Fruit fly (Drosophila melanogaster) whole organism, pupa: ENCODE results near the gene p.
A peak's percentile ranks its signal among the peaks of the same experiment; 100 is the strongest.

ENCODE experiments used
- CG10348 ChIP-seq: fragments of 200-800 bp; sonication (Bioruptor generic); IDR thresholded peaks from 2 replicates; pipeline ENCODE4 v1.3.6; 2022; ENCODE audit warnings: missing biosample characterization, missing genetic modification characterization
- CG12605 ChIP-seq: fragments of 200-800 bp; sonication (Bioruptor generic); IDR thresholded peaks from 2 replicates; pipeline ENCODE4 v1.3.6; 2022; ENCODE audit warnings: missing biosample characterization, missing genetic modification characterization
- CG13204 ChIP-seq: fragments of 200-800 bp; sonication (Bioruptor generic); optimal IDR thresholded peaks from 2 replicates; lab custom pipeline; 2018; ENCODE audit warnings: missing biosample characterization, mild to moderate bottlenecking, missing genetic modification characterization, moderate library complexity
- CG14655 ChIP-seq: fragments of 200-800 bp; sonication (Bioruptor generic); optimal IDR thresholded peaks from 3 replicates; lab custom pipeline; 2017; ENCODE audit warnings: mild to moderate bottlenecking, missing biosample characterization, missing genetic modification reagents, missing genetic modification characterization
- CG15710 ChIP-seq: fragments of 200-800 bp; sonication (Bioruptor generic); optimal IDR thresholded peaks from 2 replicates; lab custom pipeline; 2018; ENCODE audit warnings: missing biosample characterization, mild to moderate bottlenecking, missing genetic modification characterization, moderate library complexity
- CG17806 ChIP-seq: fragments of 200-800 bp; sonication (Bioruptor generic); optimal IDR thresholded peaks from 2 replicates; lab custom pipeline; 2018; ENCODE audit warnings: missing biosample characterization, mild to moderate bottlenecking, missing genetic modification characterization, moderate library complexity
- CG32121 ChIP-seq: fragments of 200-800 bp; sonication (Bioruptor generic); IDR thresholded peaks from 2 replicates; pipeline ENCODE4 v1.3.6; 2022; ENCODE audit warnings: missing biosample characterization, missing genetic modification characterization
- CG34367 ChIP-seq: fragments of 200-800 bp; sonication (Bioruptor generic); optimal IDR thresholded peaks from 2 replicates; lab custom pipeline; 2018; ENCODE audit warnings: missing biosample characterization, mild to moderate bottlenecking, missing genetic modification characterization
- CG4496 ChIP-seq: fragments of 200-800 bp; sonication (Bioruptor generic); IDR thresholded peaks from 3 replicates; pipeline ENCODE4 v1.3.6; 2022; ENCODE audit warnings: missing biosample characterization, missing genetic modification characterization
- CG8159 ChIP-seq: fragments of 200-800 bp; sonication (Bioruptor generic); optimal IDR thresholded peaks from 3 replicates; lab custom pipeline; 2018; ENCODE audit warnings: missing biosample characterization, mild to moderate bottlenecking, missing genetic modification characterization, moderate library complexity
- CG8301 ChIP-seq: fragments of 200-800 bp; sonication (Bioruptor generic); optimal IDR thresholded peaks from 2 replicates; lab custom pipeline; 2018; ENCODE audit warnings: missing biosample characterization, mild to moderate bottlenecking, missing genetic modification characterization
- CG9948 ChIP-seq: fragments of 200-800 bp; sonication (Bioruptor generic); optimal IDR thresholded peaks from 2 replicates; lab custom pipeline; 2018; ENCODE audit warnings: missing biosample characterization, mild to moderate bottlenecking, missing genetic modification characterization, moderate library complexity
- D1 ChIP-seq: fragments of 200-800 bp; sonication (Bioruptor generic); optimal IDR thresholded peaks from 2 replicates; lab custom pipeline; 2018; ENCODE audit warnings: missing biosample characterization, mild to moderate bottlenecking, missing genetic modification characterization, moderate library complexity
- EcR ChIP-seq: fragments of 200-800 bp; sonication (Bioruptor generic); optimal IDR thresholded peaks from 3 replicates; lab custom pipeline; 2019; ENCODE audit warnings: missing biosample characterization, missing genetic modification characterization, mild to moderate bottlenecking, moderate library complexity, missing genetic modification reagents
- Ets98B ChIP-seq: fragments of 200-800 bp; sonication (Bioruptor generic); IDR thresholded peaks from 2 replicates; pipeline ENCODE4 v1.3.6; 2022; ENCODE audit warnings: missing biosample characterization, missing genetic modification characterization
- Pif1A ChIP-seq: fragments of 200-800 bp; sonication (Bioruptor generic); optimal IDR thresholded peaks from 3 replicates; lab custom pipeline; 2016; ENCODE audit warnings: missing biosample characterization, missing genetic modification characterization
- Pif1B ChIP-seq: fragments of 200-800 bp; sonication (Bioruptor generic); optimal IDR thresholded peaks from 3 replicates; lab custom pipeline; 2016; ENCODE audit warnings: missing biosample characterization, missing genetic modification characterization
- Snoo ChIP-seq: fragments of 200-800 bp; sonication (Bioruptor generic); optimal IDR thresholded peaks from 3 replicates; lab custom pipeline; 2017; ENCODE audit warnings: missing biosample characterization, mild to moderate bottlenecking, missing genetic modification characterization, inconsistent platforms
- fd96Ca ChIP-seq: fragments of 200-800 bp; sonication (Bioruptor generic); IDR thresholded peaks from 3 replicates; pipeline ENCODE4 v1.3.6; 2022; ENCODE audit warnings: missing biosample characterization, missing genetic modification characterization
- gl ChIP-seq: fragments of 200-800 bp; sonication (Bioruptor generic); optimal IDR thresholded peaks from 2 replicates; lab custom pipeline; 2018; ENCODE audit warnings: missing biosample characterization, mild to moderate bottlenecking, missing genetic modification characterization
- rn ChIP-seq: fragments of 200-800 bp; sonication (Bioruptor generic); IDR thresholded peaks from 2 replicates; pipeline ENCODE4 v1.3.6; 2022; ENCODE audit warnings: missing biosample characterization, missing genetic modification characterization

Gene p

dm6 chr3R:8701197-8701596 is 30.7 kb upstream of the p start:
- TF ChIP-seq gl (tag; lab: Kevin White, UChicago) (no peak), CG8159 (no peak), CG13204 (GFP tag; lab: Kevin White, UChicago) (no peak), CG4496 (no peak), CG10348 (GFP tag; lab: Robert Waterston, UW) (no peak), Ets98B (GFP tag; lab: Robert Waterston, UW) (no peak), Snoo (tag; lab: Kevin White, UChicago) (no peak), fd96Ca (GFP tag; lab: Robert Waterston, UW) (no peak), rn (GFP tag; lab: Robert Waterston, UW) (no peak), CG15710 (tag; lab: Kevin White, UChicago) (no peak), CG32121 (GFP tag; lab: Robert Waterston, UW) (no peak)

DNA sequence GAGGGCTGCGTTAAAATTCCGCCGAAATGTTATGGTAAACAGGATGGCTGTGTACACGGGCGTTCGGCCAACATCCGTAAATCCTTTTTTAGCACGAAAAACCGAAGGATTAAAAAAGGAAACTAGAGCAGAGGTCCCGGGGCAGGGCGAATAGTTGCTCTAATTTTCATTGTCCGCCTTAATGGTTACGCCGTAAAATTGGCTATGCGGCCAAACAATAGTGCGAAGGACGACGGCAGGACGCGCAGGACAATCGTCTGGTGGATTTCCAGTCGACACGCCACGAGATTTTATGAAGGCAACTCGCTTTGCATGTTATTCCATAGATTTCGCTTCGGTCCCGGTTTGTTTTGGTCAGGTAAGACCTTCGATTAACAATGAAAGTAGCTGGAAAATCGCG is 30.2 kb upstream of the p start:
- no peak for TF ChIP-seq CG9948 (tag; lab: Kevin White, UChicago)
- no peak for TF ChIP-seq gl (tag; lab: Kevin White, UChicago)
- no peak for TF ChIP-seq CG15710 (tag; lab: Kevin White, UChicago)
- TF ChIP-seq EcR (GFP tag; lab: Kevin White, UChicago): no peak
- no peak for TF ChIP-seq CG17806 (tag; lab: Kevin White, UChicago)
- TF ChIP-seq CG12605 (GFP tag; lab: Robert Waterston, UW): no peak
- TF ChIP-seq Pif1A (GFP tag; lab: Kevin White, UChicago): no peak
- no peak for TF ChIP-seq Snoo (tag; lab: Kevin White, UChicago)
- TF ChIP-seq CG34367 (tag; lab: Kevin White, UChicago): no peak
- TF ChIP-seq CG4496: no peak
- TF ChIP-seq CG10348 (GFP tag; lab: Robert Waterston, UW): no peak
- no peak for TF ChIP-seq fd96Ca (GFP tag; lab: Robert Waterston, UW)
- TF ChIP-seq CG8159: no peak
- TF ChIP-seq D1 (tag; lab: Kevin White, UChicago): no peak
- TF ChIP-seq Pif1B: no peak
- TF ChIP-seq Ets98B (GFP tag; lab: Robert Waterston, UW): no peak
- TF ChIP-seq rn (GFP tag; lab: Robert Waterston, UW): no peak
- no peak for TF ChIP-seq CG8301 (tag; lab: Kevin White, UChicago)

DNA sequence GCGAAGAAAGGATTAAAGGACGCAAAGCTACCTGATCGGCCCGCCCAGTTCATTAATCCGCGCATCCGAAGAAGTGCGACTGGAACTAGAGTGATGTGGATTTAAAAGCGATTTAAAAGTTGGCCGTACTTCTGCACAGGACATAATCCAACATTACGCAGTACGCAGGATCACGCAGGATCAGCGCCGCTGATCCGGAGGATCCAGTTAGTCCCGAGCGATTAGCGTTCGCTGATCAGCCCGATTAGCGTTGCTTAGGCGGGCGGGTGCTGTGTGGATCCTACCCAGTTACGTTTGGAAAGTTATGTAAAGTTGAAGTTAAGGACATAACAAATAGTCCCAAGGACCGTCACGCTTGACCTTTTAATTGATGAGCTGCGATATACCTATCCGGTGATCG is 28.7 kb upstream of the p start:
- TF ChIP-seq CG13204 (GFP tag; lab: Kevin White, UChicago): no peak
- TF ChIP-seq, all 21 proteins: peak for 0

DNA sequence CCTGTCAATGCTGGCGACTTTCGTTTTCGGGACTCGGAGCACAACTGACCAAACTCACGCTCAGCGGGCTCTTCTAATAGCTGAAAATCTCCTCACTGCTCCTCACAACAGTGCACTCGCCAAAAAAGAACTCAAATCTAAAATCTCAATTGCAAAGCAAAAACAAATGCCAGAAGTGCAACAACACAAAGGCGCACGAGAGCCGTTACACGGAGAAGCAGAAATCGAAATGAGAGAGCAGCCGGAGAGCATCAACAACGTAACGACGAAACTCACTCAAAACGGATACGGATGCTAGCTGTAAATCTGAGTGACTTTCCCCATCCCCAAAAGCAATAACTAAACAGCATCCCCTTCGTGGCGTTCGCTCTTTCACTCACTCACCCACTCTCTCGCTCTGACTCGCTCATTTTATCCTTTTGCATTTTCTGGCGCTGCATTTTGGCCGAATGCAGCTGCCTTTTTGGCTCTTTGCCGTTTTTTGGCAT is 27.3 kb upstream of the p start, which contains the start of gene hb:
TSS of gene hb (minus strand) at position 51 of the 488 bp plus-strand sequence.
- no peak for TF ChIP-seq CG15710 (tag; lab: Kevin White, UChicago)
- TF ChIP-seq D1 (tag; lab: Kevin White, UChicago): no peak
- no peak for TF ChIP-seq rn (GFP tag; lab: Robert Waterston, UW)
- no peak for TF ChIP-seq Ets98B (GFP tag; lab: Robert Waterston, UW)
- TF ChIP-seq CG34367 (tag; lab: Kevin White, UChicago): no peak
- TF ChIP-seq Snoo (tag; lab: Kevin White, UChicago): no peak
- no peak for TF ChIP-seq gl (tag; lab: Kevin White, UChicago)

DNA sequence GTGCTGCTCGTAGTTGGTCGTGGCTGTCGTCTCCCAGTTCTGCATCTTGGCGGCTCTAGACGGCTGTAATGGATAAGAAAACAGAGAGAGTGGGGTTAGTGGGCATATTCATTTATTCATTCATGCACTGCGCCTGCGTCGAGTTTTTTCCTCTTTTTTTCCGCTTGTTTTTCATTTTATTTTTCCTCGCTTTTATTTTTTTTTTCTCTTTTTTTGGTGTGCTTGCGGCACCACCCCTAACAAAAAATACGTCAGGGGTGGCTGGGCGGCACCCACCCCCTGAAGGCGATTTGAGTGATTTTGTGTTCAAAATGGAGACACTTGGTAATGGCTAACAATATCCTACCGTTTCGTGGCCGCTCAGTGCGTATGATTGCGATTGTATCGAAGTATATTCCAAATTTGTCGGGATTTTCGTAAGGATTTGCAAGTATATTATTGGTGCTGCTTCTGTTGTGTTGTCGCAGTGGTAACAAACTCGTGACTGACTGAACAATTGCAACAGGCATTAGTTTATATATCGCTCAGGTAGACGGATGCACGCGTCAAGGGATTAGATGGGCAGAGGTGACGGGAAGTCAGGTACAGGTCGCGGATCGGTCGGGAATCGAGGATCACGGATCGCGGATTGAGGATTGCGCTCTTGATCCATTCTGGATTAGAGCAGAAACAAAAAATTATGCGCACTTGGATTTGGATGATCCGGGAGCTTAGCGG is 23.8 kb upstream of the p start:
- TF ChIP-seq CG14655 (GFP tag; lab: Kevin White, UChicago): peak; percentile 83
- TF ChIP-seq Pif1B: peak; percentile 87
- TF ChIP-seq gl (tag; lab: Kevin White, UChicago): peak; percentile 94
- TF ChIP-seq Pif1A (GFP tag; lab: Kevin White, UChicago): peak; percentile 92
- TF ChIP-seq fd96Ca (GFP tag; lab: Robert Waterston, UW): peak; percentile 94
- TF ChIP-seq CG8159: peak; percentile 85
- TF ChIP-seq CG17806 (tag; lab: Kevin White, UChicago): no peak
- TF ChIP-seq CG8301 (tag; lab: Kevin White, UChicago): no peak
- TF ChIP-seq Ets98B (GFP tag; lab: Robert Waterston, UW): peak; percentile 96
- peak; percentile 94; the same call in 1 of the 2 replicates for TF ChIP-seq CG32121 (GFP tag; lab: Robert Waterston, UW)
- TF ChIP-seq D1 (tag; lab: Kevin White, UChicago): no peak
- peak; percentile 84 for TF ChIP-seq rn (GFP tag; lab: Robert Waterston, UW)
- peak; percentile 84 for TF ChIP-seq CG34367 (tag; lab: Kevin White, UChicago)
- TF ChIP-seq CG13204 (GFP tag; lab: Kevin White, UChicago): peak; percentile 86
- TF ChIP-seq CG12605 (GFP tag; lab: Robert Waterston, UW): peak; percentile 99
- peak; percentile 99; the same call in 2 of the 3 replicates for TF ChIP-seq CG4496
- TF ChIP-seq CG9948 (tag; lab: Kevin White, UChicago): no peak
- no peak for TF ChIP-seq EcR (GFP tag; lab: Kevin White, UChicago)
- no peak for TF ChIP-seq CG10348 (GFP tag; lab: Robert Waterston, UW)
- peak; percentile 79 for TF ChIP-seq CG15710 (tag; lab: Kevin White, UChicago)
- TF ChIP-seq Snoo (tag; lab: Kevin White, UChicago): no peak

dm6 chr3R:8686446-8686845 is 16.0 kb upstream of the p start:
- TF ChIP-seq CG13204 (GFP tag; lab: Kevin White, UChicago): no peak
- no peak for TF ChIP-seq CG8301 (tag; lab: Kevin White, UChicago)
- no peak for TF ChIP-seq CG14655 (GFP tag; lab: Kevin White, UChicago)
- TF ChIP-seq Snoo (tag; lab: Kevin White, UChicago): no peak
- no peak for TF ChIP-seq CG8159
- TF ChIP-seq rn (GFP tag; lab: Robert Waterston, UW): no peak
- TF ChIP-seq CG12605 (GFP tag; lab: Robert Waterston, UW): no peak
- no peak for TF ChIP-seq D1 (tag; lab: Kevin White, UChicago)
- TF ChIP-seq CG34367 (tag; lab: Kevin White, UChicago): no peak
- TF ChIP-seq EcR (GFP tag; lab: Kevin White, UChicago): no peak
- TF ChIP-seq CG15710 (tag; lab: Kevin White, UChicago): no peak
- TF ChIP-seq CG10348 (GFP tag; lab: Robert Waterston, UW): no peak
- TF ChIP-seq gl (tag; lab: Kevin White, UChicago): no peak
